Worm (Caenorhabditis elegans) whole organism, L2 larva: ENCODE measurements around the gene C24A8.6.

Experiments used
- C34F6.9 ChIP-seq: fragments of 150-350 bp; optimal IDR thresholded peaks from 2 replicates; lab custom pipeline; 2014; ENCODE audit warnings: missing biosample characterization, missing genetic modification characterization
- R02D3.7 ChIP-seq: fragments of 150-350 bp; optimal IDR thresholded peaks from 2 replicates; lab custom pipeline; 2014; ENCODE audit warnings: missing biosample characterization, missing genetic modification characterization
- Y55F3AM.14 ChIP-seq: fragments of 200-800 bp; sonication (Bioruptor generic); optimal IDR thresholded peaks from 2 replicates; lab custom pipeline; 2018; ENCODE audit warnings: mild to moderate bottlenecking, missing genetic modification characterization, missing compliant biosample characterization
- ZK546.5 ChIP-seq: sonication (generic microtip); optimal IDR thresholded peaks from 2 replicates; lab custom pipeline; 2017; ENCODE audit warnings: missing biosample characterization, missing genetic modification characterization
- alr-1 ChIP-seq: fragments of 150-350 bp; optimal IDR thresholded peaks from 2 replicates; lab custom pipeline; 2014; ENCODE audit warnings: missing biosample characterization, missing genetic modification characterization
- ama-1 ChIP-seq: fragments of 150-350 bp; optimal IDR thresholded peaks from 2 replicates; lab custom pipeline; 2018; ENCODE audit warnings: inconsistent platforms
- blmp-1 ChIP-seq: sonication (generic microtip); optimal IDR thresholded peaks from 2 replicates; lab custom pipeline; 2017; ENCODE audit warnings: missing genetic modification characterization, mild to moderate bottlenecking, missing compliant biosample characterization, antibody characterized with exemption, moderate library complexity; ENCODE audit not compliant: insufficient read depth
- ceh-16 ChIP-seq: fragments of 150-350 bp; optimal IDR thresholded peaks from 2 replicates; lab custom pipeline; 2014; ENCODE audit warnings: missing biosample characterization, missing genetic modification characterization
- crh-2 ChIP-seq: sonication (generic microtip); optimal IDR thresholded peaks from 2 replicates; lab custom pipeline; 2017; ENCODE audit warnings: missing biosample characterization, missing genetic modification characterization
- dmd-4 ChIP-seq: sonication (generic microtip); optimal IDR thresholded peaks from 2 replicates; lab custom pipeline; 2017; ENCODE audit warnings: missing biosample characterization, missing genetic modification characterization
- egl-27 ChIP-seq: sonication (generic microtip); optimal IDR thresholded peaks from 3 replicates; lab custom pipeline; 2017; ENCODE audit warnings: missing biosample characterization, missing genetic modification reagents, missing genetic modification characterization
- elt-1 ChIP-seq: fragments of 150-350 bp; optimal IDR thresholded peaks from 2 replicates; lab custom pipeline; 2014; ENCODE audit warnings: missing biosample characterization, missing genetic modification characterization
- fos-1 ChIP-seq: fragments of 150-350 bp; optimal IDR thresholded peaks from 2 replicates; lab custom pipeline; 2014; ENCODE audit warnings: missing biosample characterization, missing genetic modification characterization
- lin-11 ChIP-seq: fragments of 150-350 bp; sonication (generic microtip); optimal IDR thresholded peaks from 2 replicates; lab custom pipeline; 2014; ENCODE audit warnings: missing biosample characterization, missing genetic modification characterization, inconsistent platforms, mixed read lengths
- lin-13 ChIP-seq: fragments of 150-350 bp; optimal IDR thresholded peaks from 2 replicates; lab custom pipeline; 2014; ENCODE audit warnings: missing biosample characterization, missing genetic modification reagents, missing genetic modification characterization
- lin-39 ChIP-seq: fragments of 150-350 bp; optimal IDR thresholded peaks from 2 replicates; lab custom pipeline; 2014; ENCODE audit warnings: missing biosample characterization, missing genetic modification reagents, missing genetic modification characterization
- lsy-2 ChIP-seq, 2 experiments: fragments of 150-350 bp in 1 of 2; sonication (generic microtip) in 1 of 2; optimal IDR thresholded peaks; 2 replicates each; lab custom pipeline; 2014 to 2017; ENCODE audit warnings: missing biosample characterization in 2 of 2, missing genetic modification characterization in 2 of 2
- mbf-1 ChIP-seq: sonication (generic microtip); optimal IDR thresholded peaks from 2 replicates; lab custom pipeline; 2017; ENCODE audit warnings: missing biosample characterization, missing genetic modification characterization
- mdl-1 ChIP-seq, 2 experiments: fragments of 150-350 bp in 1 of 2; sonication (generic microtip) in 1 of 2; optimal IDR thresholded peaks; 2 replicates each; lab custom pipeline; 2017; ENCODE audit warnings: missing biosample characterization in 2 of 2, missing genetic modification characterization in 2 of 2
- nhr-21 ChIP-seq: fragments of 150-350 bp; optimal IDR thresholded peaks from 2 replicates; lab custom pipeline; 2014; ENCODE audit warnings: missing biosample characterization, missing genetic modification characterization
- nhr-23 ChIP-seq: fragments of 150-350 bp; optimal IDR thresholded peaks from 2 replicates; lab custom pipeline; 2014; ENCODE audit warnings: missing biosample characterization, missing genetic modification reagents, missing genetic modification characterization
- nhr-237 ChIP-seq: fragments of 150-350 bp; optimal IDR thresholded peaks from 2 replicates; lab custom pipeline; 2014; ENCODE audit warnings: missing biosample characterization, missing genetic modification characterization
- nhr-6 ChIP-seq: fragments of 150-350 bp; optimal IDR thresholded peaks from 2 replicates; lab custom pipeline; 2014; ENCODE audit warnings: missing biosample characterization, missing genetic modification characterization
- nhr-77 ChIP-seq: fragments of 150-350 bp; optimal IDR thresholded peaks from 2 replicates; lab custom pipeline; 2014; ENCODE audit warnings: missing biosample characterization, missing genetic modification characterization
- peb-1 ChIP-seq: fragments of 150-350 bp; optimal IDR thresholded peaks from 2 replicates; lab custom pipeline; 2014; ENCODE audit warnings: missing biosample characterization, missing genetic modification characterization
- sem-4 ChIP-seq: fragments of 150-350 bp; optimal IDR thresholded peaks from 2 replicates; lab custom pipeline; 2014; ENCODE audit warnings: missing biosample characterization, missing genetic modification reagents, missing genetic modification characterization
- skn-1 ChIP-seq: sonication (generic microtip); optimal IDR thresholded peaks from 2 replicates; lab custom pipeline; 2017; ENCODE audit warnings: missing biosample characterization, missing genetic modification characterization
- sma-3 ChIP-seq: sonication (generic microtip); optimal IDR thresholded peaks from 2 replicates; lab custom pipeline; 2016; ENCODE audit warnings: missing genetic modification reagents, missing genetic modification characterization, missing compliant biosample characterization
- sma-9 ChIP-seq, 2 experiments: fragments of 150-350 bp in 1 of 2; sonication (generic microtip) in 1 of 2; optimal IDR thresholded peaks; 2 replicates each; lab custom pipeline; 2014 to 2016; ENCODE audit warnings: missing genetic modification characterization in 2 of 2, mild to moderate bottlenecking in 1 of 2, missing biosample characterization in 1 of 2, missing compliant biosample characterization in 1 of 2, missing genetic modification reagents in 1 of 2, moderate library complexity in 1 of 2
- snpc-4 ChIP-seq: fragments of 150-350 bp; optimal IDR thresholded peaks from 2 replicates; lab custom pipeline; 2014; ENCODE audit warnings: missing biosample characterization, missing genetic modification characterization
- unc-39 ChIP-seq: fragments of 150-350 bp; optimal IDR thresholded peaks from 2 replicates; lab custom pipeline; 2014; ENCODE audit warnings: missing biosample characterization, missing genetic modification characterization
- unc-55 ChIP-seq: fragments of 150-350 bp; sonication (generic microtip); optimal IDR thresholded peaks from 3 replicates; lab custom pipeline; 2014; ENCODE audit warnings: missing biosample characterization, missing genetic modification reagents, missing genetic modification characterization
- unc-62 ChIP-seq: fragments of 150-350 bp; optimal IDR thresholded peaks from 2 replicates; lab custom pipeline; 2014; ENCODE audit warnings: missing biosample characterization, missing genetic modification reagents, missing genetic modification characterization
- zag-1 ChIP-seq: fragments of 150-350 bp; optimal IDR thresholded peaks from 2 replicates; lab custom pipeline; 2014; ENCODE audit warnings: missing biosample characterization, missing genetic modification characterization
- ztf-1 ChIP-seq: fragments of 200-800 bp; sonication (Bioruptor generic); conservative IDR thresholded peaks from 2 replicates; pipeline ENCODE4 v1.3.6; 2022; ENCODE audit warnings: missing genetic modification characterization, missing compliant biosample characterization
- ztf-4 ChIP-seq: fragments of 150-350 bp; optimal IDR thresholded peaks from 2 replicates; lab custom pipeline; 2014; ENCODE audit warnings: missing biosample characterization, missing genetic modification characterization

C24A8.6 gene

DNA sequence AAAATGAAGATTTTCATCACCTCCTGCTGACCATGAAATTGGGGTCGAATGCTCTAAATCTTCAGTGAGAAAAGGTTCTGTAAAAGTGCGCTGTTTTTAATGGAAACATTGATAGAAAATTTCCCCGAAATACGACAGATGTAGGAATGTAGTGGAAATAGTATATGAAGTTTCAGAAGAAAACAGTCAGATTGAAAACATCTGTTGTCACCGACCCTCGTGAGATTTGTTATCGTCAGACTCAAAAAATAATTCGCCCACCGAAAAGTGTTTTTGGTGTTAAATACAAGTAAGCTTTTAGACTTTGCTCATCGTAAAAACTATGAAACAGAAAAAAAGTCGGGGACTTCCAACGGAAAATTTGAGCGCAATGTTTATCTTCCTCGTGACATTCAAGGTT is 32.7 kb upstream of the C24A8.6 start, which contains the start of gene F14H12.8:
F14H12.8 (minus strand) TSS at position 101 of the 400 bp plus-strand sequence.
- TF ChIP-seq ZK546.5 (no peak), unc-55 (GFP tag; lab: Kevin White, UChicago) (no peak), nhr-23 (tag; lab: Kevin White, UChicago) (no peak), ztf-1 (GFP tag; lab: Robert Waterston, UW) (no peak), nhr-21 (tag; lab: Kevin White, UChicago) (no peak), lin-13 (GFP tag; lab: Kevin White, UChicago) (no peak), C34F6.9 (tag; lab: Kevin White, UChicago) (no peak), lin-39 (tag; lab: Kevin White, UChicago) (no peak), ama-1 (no peak), sma-9 (GFP tag; optimal IDR thresholded peaks at IDR 0.05; lab: Kevin White, UChicago) (no peak), sma-9 (tag; optimal IDR thresholded peaks at IDR 0.05; lab: Kevin White, UChicago) (no peak)
- TF ChIP-seq, all 48 proteins: peak for 0

DNA sequence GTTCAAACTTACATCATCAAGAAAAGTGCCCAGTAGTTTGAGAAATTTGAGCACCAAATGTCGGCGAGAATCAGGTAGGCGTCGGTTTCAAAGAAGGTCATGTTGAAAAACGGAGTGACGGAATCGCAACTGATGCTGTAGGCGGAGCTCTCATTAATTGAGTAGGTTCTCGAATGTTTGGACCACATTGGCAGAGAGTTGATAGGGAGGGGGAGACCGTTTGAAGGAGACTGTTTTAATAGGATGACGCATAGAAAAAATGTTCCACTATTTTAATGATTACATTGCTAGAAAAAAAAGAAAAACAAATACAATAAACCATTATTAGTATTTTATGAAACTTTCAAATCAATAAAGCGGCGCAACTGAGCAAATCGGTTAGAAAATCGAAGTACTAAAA is 31.0 kb upstream of the C24A8.6 start, which contains the start of gene F14H12.17:
F14H12.17 (minus strand) TSS at position 101 of the 400 bp plus-strand sequence.
- TF ChIP-seq R02D3.7 (tag; lab: Kevin White, UChicago) (no peak), skn-1 (no peak), unc-55 (GFP tag; lab: Kevin White, UChicago) (no peak), lin-11 (tag; lab: Kevin White, UChicago) (no peak), nhr-77 (tag; lab: Kevin White, UChicago) (no peak), Y55F3AM.14 (GFP tag; lab: Kevin White, UChicago) (no peak), peb-1 (tag; lab: Kevin White, UChicago) (no peak), egl-27 (tag; lab: Kevin White, UChicago) (no peak), mdl-1 (tag; optimal IDR thresholded peaks at IDR 0.05; lab: Kevin White, UChicago) (no peak), blmp-1 (tag; lab: Kevin White, UChicago) (no peak)
- TF ChIP-seq, all 48 proteins: peak for 0

ce11 chrX:4362522-4362921 is 30.3 kb upstream of the C24A8.6 start, which contains the start of gene F14H12.7:
Gene F14H12.7, minus strand, starts transcription at chrX:4362622.
- TF ChIP-seq fos-1 (tag; lab: Kevin White, UChicago): no peak
- no peak for TF ChIP-seq lin-39 (tag; lab: Kevin White, UChicago)
- TF ChIP-seq sem-4 (tag; lab: Kevin White, UChicago): no peak
- TF ChIP-seq crh-2 (tag; lab: Kevin White, UChicago): no peak
- TF ChIP-seq lsy-2 (tag; optimal IDR thresholded peaks at IDR 0.05; lab: Kevin White, UChicago): no peak
- TF ChIP-seq nhr-237: no peak
- TF ChIP-seq sma-3 (GFP tag; lab: Kevin White, UChicago): no peak
- TF ChIP-seq unc-62: no peak
- TF ChIP-seq mbf-1 (tag; lab: Kevin White, UChicago): no peak
- no peak for TF ChIP-seq lin-11 (tag; lab: Kevin White, UChicago)
- no peak for TF ChIP-seq alr-1 (tag; lab: Kevin White, UChicago)
- TF ChIP-seq nhr-6: no peak
- TF ChIP-seq unc-55 (GFP tag; lab: Kevin White, UChicago): no peak
- no peak for TF ChIP-seq nhr-21 (tag; lab: Kevin White, UChicago)
- TF ChIP-seq Y55F3AM.14 (GFP tag; lab: Kevin White, UChicago): no peak
- TF ChIP-seq zag-1 (tag; lab: Kevin White, UChicago): no peak
- TF ChIP-seq, all 48 proteins: peak for 0

- TF ChIP-seq sma-3 (GFP tag; lab: Kevin White, UChicago): no peak
- no peak for TF ChIP-seq crh-2 (tag; lab: Kevin White, UChicago)
- no peak for TF ChIP-seq snpc-4 (tag; lab: Kevin White, UChicago)
- no peak for TF ChIP-seq ceh-16
- TF ChIP-seq unc-39: no peak
- no peak for TF ChIP-seq elt-1
- no peak for TF ChIP-seq dmd-4 (tag; lab: Kevin White, UChicago)
- no peak for TF ChIP-seq sma-9 (GFP tag; optimal IDR thresholded peaks at IDR 0.05; lab: Kevin White, UChicago)
- TF ChIP-seq sma-9 (tag; optimal IDR thresholded peaks at IDR 0.05; lab: Kevin White, UChicago): no peak
- no peak for TF ChIP-seq ama-1
- no peak for TF ChIP-seq fos-1 (tag; lab: Kevin White, UChicago)
- TF ChIP-seq ztf-4 (tag; lab: Kevin White, UChicago): no peak
- no peak for TF ChIP-seq mdl-1 (tag; optimal IDR thresholded peaks at IDR 0.05; lab: Kevin White, UChicago)
- TF ChIP-seq nhr-6: no peak
These were observed 26.8 kb upstream of the C24A8.6 start for ce11 chrX:4359030-4359429.
